Fruit fly (Drosophila melanogaster) whole organism: Measurements from ENCODE around the gene CG6770.

Experiments
- CG8478 ChIP-seq: fragments of >200 bp; optimal IDR thresholded peaks from 2 replicates; lab custom pipeline; 2018; ENCODE audit warnings: inconsistent platforms
- EcR ChIP-seq, 2 experiments: fragments of >200 bp; optimal IDR thresholded peaks; 2 replicates each; lab custom pipeline; 2017; ENCODE audit warnings: missing biosample characterization in 2 of 2, missing genetic modification characterization in 2 of 2, missing genetic modification reagents in 2 of 2

DNA sequence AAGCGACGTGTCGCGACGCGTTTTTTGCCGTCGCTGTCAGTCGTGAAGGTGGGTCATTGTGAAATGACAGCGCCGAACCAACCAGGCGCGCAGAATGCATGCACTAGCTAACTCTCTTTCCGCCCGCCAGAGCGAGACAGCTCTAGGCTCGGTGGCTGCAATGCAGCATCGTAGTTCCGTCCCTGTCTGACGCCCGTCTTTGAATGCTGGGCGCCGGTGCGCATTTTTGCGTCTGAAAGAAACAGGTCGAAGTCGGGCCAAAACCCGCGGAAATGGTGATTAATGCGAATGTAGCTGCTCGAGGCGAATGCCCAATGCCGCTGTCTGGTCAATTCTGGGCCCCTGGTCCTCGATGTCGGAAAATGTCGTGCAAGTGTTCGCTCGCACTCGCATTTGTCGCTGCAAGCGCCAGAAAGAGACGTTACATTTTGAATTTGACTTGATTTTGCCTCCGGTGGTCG lies 38.6 kb downstream of the CG6770 start:
- peak; percentile 60 to 85 for TF ChIP-seq EcR (GFP tag; optimal IDR thresholded peaks at IDR 0.05; lab: Kevin White, UChicago)
- peak; percentile 69 for TF ChIP-seq CG8478
